Worm (Caenorhabditis elegans): ENCODE measurements around the gene F59A2.5.

ce11 chrIII:3398485-3398884 is 6.2 kb upstream of the F59A2.5 start:
- TF ChIP-seq ceh-82 (tag; optimal IDR thresholded peaks at IDR 0.05) (no peak), unc-62 (GFP tag; optimal IDR thresholded peaks at IDR 0.05) (no peak), tbx-2 (tag; optimal IDR thresholded peaks at IDR 0.05) (no peak), ces-1 (GFP tag; optimal IDR thresholded peaks at IDR 0.05) (no peak), efl-1 (optimal IDR thresholded peaks at IDR 0.05) (no peak), efl-1 (GFP tag; optimal IDR thresholded peaks at IDR 0.05 in 1 of 2) (no peak), isw-1 (GFP tag; IDR thresholded peaks at IDR 0.05) (no peak), mdl-1 (tag; optimal IDR thresholded peaks at IDR 0.05) (no peak), Y116A8C.19 (tag; optimal IDR thresholded peaks at IDR 0.05; ENCODE audit: borderline replicate concordance) (no peak), blmp-1 (tag; optimal IDR thresholded peaks at IDR 0.05) (no peak), unc-98 (GFP tag; IDR thresholded peaks at IDR 0.05) (no peak), lin-39 (tag; optimal IDR thresholded peaks at IDR 0.05) (no peak)
